Fruit fly (Drosophila melanogaster): ENCODE data around the gene eg.

Gene eg

dm6 chr3L:21808003-21808530 is 436 bp upstream of the eg start (continued):
- no peak for TF ChIP-seq kni (GFP tag; optimal IDR thresholded peaks at IDR 0.05)
- TF ChIP-seq da (GFP tag; optimal IDR thresholded peaks at IDR 0.05): no peak
- TF ChIP-seq CG14667 (GFP tag; IDR thresholded peaks at IDR 0.05): peak; percentile 47; the same call in 1 of the 2 replicates
- peak; percentile 67 for TF ChIP-seq CG6254 (GFP tag; optimal IDR thresholded peaks at IDR 0.05)
- peak; percentile 86 for TF ChIP-seq Xrp1 (GFP tag; IDR thresholded peaks at IDR 0.05)
- TF ChIP-seq Opbp (GFP tag; IDR thresholded peaks at IDR 0.05; ENCODE audit: partially characterized antibody): no peak
- TF ChIP-seq CG6854 (GFP tag; optimal IDR thresholded peaks at IDR 0.05): no peak
- no peak for TF ChIP-seq CG7928 (GFP tag; optimal IDR thresholded peaks at IDR 0.05)
- TF ChIP-seq Hmr (GFP tag; optimal IDR thresholded peaks at IDR 0.05): no peak
- no peak for TF ChIP-seq CG4854 (GFP tag; optimal IDR thresholded peaks at IDR 0.05)
- TF ChIP-seq Six4 (GFP tag; optimal IDR thresholded peaks at IDR 0.05): peak; percentile 66
- TF ChIP-seq Adf1 (GFP tag; IDR thresholded peaks at IDR 0.05): no peak
- peak; percentile 35; the same call in 1 of the 4 replicates for TF ChIP-seq Gug (GFP tag; IDR thresholded peaks at IDR 0.05)
- TF ChIP-seq stc (GFP tag; IDR thresholded peaks at IDR 0.05): no peak
- peak; percentile 95 for TF ChIP-seq zf30C (GFP tag; optimal IDR thresholded peaks at IDR 0.05)
- TF ChIP-seq CG10462 (GFP tag; optimal IDR thresholded peaks at IDR 0.05): peak; percentile 16
- no peak for TF ChIP-seq CG11093 (GFP tag; IDR thresholded peaks at IDR 0.05)
- TF ChIP-seq Dref (GFP tag; IDR thresholded peaks at IDR 0.05): no peak
- no peak for TF ChIP-seq D19B (GFP tag; optimal IDR thresholded peaks at IDR 0.05)
- TF ChIP-seq CG1792 (GFP tag; optimal IDR thresholded peaks at IDR 0.05): no peak
- peak; percentile 73 for TF ChIP-seq CG10366 (GFP tag; IDR thresholded peaks at IDR 0.05)
- TF ChIP-seq CG11085 (GFP tag; IDR thresholded peaks at IDR 0.05): no peak; the same call in 1 of the 2 replicates
- no peak for TF ChIP-seq CHES-1-like (GFP tag; optimal IDR thresholded peaks at IDR 0.05)
- no peak for TF ChIP-seq Atf-2 (GFP tag; optimal IDR thresholded peaks at IDR 0.05)
- no peak for TF ChIP-seq ab (GFP tag; optimal IDR thresholded peaks at IDR 0.05)
- peak; percentile 77 for TF ChIP-seq sens (GFP tag)
- peak; percentile 72; the same call in 1 of the 2 replicates for TF ChIP-seq CG17328 (GFP tag; IDR thresholded peaks at IDR 0.05)
- TF ChIP-seq Side (GFP tag; optimal IDR thresholded peaks at IDR 0.05): no peak
- TF ChIP-seq knrl (GFP tag; IDR thresholded peaks at IDR 0.05; ENCODE audit: partially characterized antibody): no peak
- TF ChIP-seq CG8359 (GFP tag; optimal IDR thresholded peaks at IDR 0.05; ENCODE audit: borderline replicate concordance): peak; percentile 33
- TF ChIP-seq CG4730 (GFP tag; IDR thresholded peaks at IDR 0.05): 0 out of 2 replicates have a peak, but pooled peaks have one; percentile 16
- TF ChIP-seq CG12071 (GFP tag; optimal IDR thresholded peaks at IDR 0.05): no peak
- peak; percentile 59 for TF ChIP-seq Vsx1 (GFP tag; optimal IDR thresholded peaks at IDR 0.05)
- no peak for TF ChIP-seq corto (GFP tag; optimal IDR thresholded peaks at IDR 0.05)
- no peak for TF ChIP-seq zfh2 (GFP tag; optimal IDR thresholded peaks at IDR 0.05)
- peak; percentile 71 for TF ChIP-seq CG8924 (tag; optimal IDR thresholded peaks at IDR 0.05)
- 0 out of 3 replicates have a peak, but pooled peaks have one; percentile 9 for TF ChIP-seq CG2199 (GFP tag; IDR thresholded peaks at IDR 0.05)
- peak; percentile 28 for TF ChIP-seq CG2116 (GFP tag; optimal IDR thresholded peaks at IDR 0.05)
- TF ChIP-seq bbx (GFP tag; IDR thresholded peaks at IDR 0.05; ENCODE audit: partially characterized antibody): no peak
- no peak for TF ChIP-seq CG4707 (GFP tag; optimal IDR thresholded peaks at IDR 0.05)
- TF ChIP-seq CG7271 (tag; optimal IDR thresholded peaks at IDR 0.05): no peak
- TF ChIP-seq Ets97D (GFP tag; optimal IDR thresholded peaks at IDR 0.05): no peak
- TF ChIP-seq CG8388 (GFP tag; optimal IDR thresholded peaks at IDR 0.05): peak; percentile 68
- no peak for TF ChIP-seq CG2129 (GFP tag; IDR thresholded peaks at IDR 0.05; ENCODE audit: partially characterized antibody)
- TF ChIP-seq Sin3A (optimal IDR thresholded peaks at IDR 0.05): no peak
- TF ChIP-seq dimm (GFP tag; IDR thresholded peaks at IDR 0.05): 0 out of 2 replicates have a peak, but pooled peaks have one; percentile 15
- TF ChIP-seq Ssrp (tag; optimal IDR thresholded peaks at IDR 0.05): no peak
- TF ChIP-seq caup (GFP tag; optimal IDR thresholded peaks at IDR 0.05; ENCODE audit: severe bottlenecking): peak; percentile 38
- TF ChIP-seq dmrt99B (tag; optimal IDR thresholded peaks at IDR 0.05): no peak
- TF ChIP-seq jigr1 (GFP tag; IDR thresholded peaks at IDR 0.05): no peak

Measured in whole organism, embryonic.